Worm (Caenorhabditis elegans): ENCODE data around the gene ZK721.3.

ce11 chrX:8800983-8801382 is 16.6 kb downstream of the ZK721.3 start:
- no peak for TF ChIP-seq sox-4 (tag; optimal IDR thresholded peaks at IDR 0.05)
- no peak for TF ChIP-seq ama-1 (optimal IDR thresholded peaks at IDR 0.05)
- TF ChIP-seq ceh-30 (tag; optimal IDR thresholded peaks at IDR 0.05), result no peak
- TF ChIP-seq ceh-34 (tag; optimal IDR thresholded peaks at IDR 0.05), result no peak
- TF ChIP-seq pax-1 (tag; optimal IDR thresholded peaks at IDR 0.05), result no peak

Data from whole organism, late embryonic.